Worm (Caenorhabditis elegans): ENCODE results near the gene chil-1.

- no peak for TF ChIP-seq snpc-4 (tag; optimal IDR thresholded peaks at IDR 0.05)
- no peak for TF ChIP-seq fos-1 (tag; optimal IDR thresholded peaks at IDR 0.05)
- TF ChIP-seq eor-1 (tag; optimal IDR thresholded peaks at IDR 0.05) = no peak
- no peak for TF ChIP-seq fkh-10 (GFP tag; optimal IDR thresholded peaks at IDR 0.05)
- no peak for TF ChIP-seq fkh-2 (tag; optimal IDR thresholded peaks at IDR 0.05)
- TF ChIP-seq ZK546.5 (tag; optimal IDR thresholded peaks at IDR 0.05) = no peak
- TF ChIP-seq nfya-1 (tag; optimal IDR thresholded peaks at IDR 0.05; ENCODE audit: insufficient read depth) = no peak
- no peak for TF ChIP-seq R02D3.7 (tag; optimal IDR thresholded peaks at IDR 0.05)
Observed at ce11 chrII:9872961-9873360, 6.7 kb upstream of the chil-1 start, which contains the start of gene chil-8.
